Fruit fly (Drosophila melanogaster): Measurements from ENCODE around the gene CG15306.

DNA sequence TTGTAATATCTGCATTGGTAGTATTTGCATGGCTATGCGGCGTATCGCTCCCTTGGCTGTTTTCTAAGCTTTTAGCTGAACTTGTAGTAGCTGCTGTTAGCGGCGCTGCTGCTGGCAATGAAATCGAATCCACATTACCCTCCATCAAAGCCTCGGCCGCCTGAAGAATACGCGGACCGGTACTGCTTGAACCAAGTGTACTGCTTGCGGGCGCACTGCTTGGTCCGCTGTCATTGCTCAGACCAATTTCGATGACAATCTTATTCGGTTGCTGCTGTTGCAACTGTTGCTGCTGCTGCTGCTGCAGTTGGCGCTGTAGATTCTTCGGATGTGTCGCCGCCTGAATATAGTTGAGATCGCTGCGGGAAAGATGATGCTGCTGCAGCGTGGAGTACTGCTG is 23.7 kb downstream of the CG15306 start:
- no peak for TF ChIP-seq CG8159 (tag; optimal IDR thresholded peaks at IDR 0.05)
- no peak for TF ChIP-seq CG8301 (tag; optimal IDR thresholded peaks at IDR 0.05)
- no peak for TF ChIP-seq Ets98B (GFP tag; IDR thresholded peaks at IDR 0.05)
- no peak for TF ChIP-seq Pif1B (GFP tag; optimal IDR thresholded peaks at IDR 0.05)
- no peak for TF ChIP-seq rn (GFP tag; IDR thresholded peaks at IDR 0.05)
- TF ChIP-seq CG13204 (GFP tag; optimal IDR thresholded peaks at IDR 0.05) = no peak
- no peak for TF ChIP-seq CG12605 (GFP tag; IDR thresholded peaks at IDR 0.05)
- no peak for TF ChIP-seq Snoo (tag; optimal IDR thresholded peaks at IDR 0.05)
- no peak for TF ChIP-seq Pif1A (GFP tag; optimal IDR thresholded peaks at IDR 0.05)
- no peak for TF ChIP-seq EcR (GFP tag; optimal IDR thresholded peaks at IDR 0.05)
- TF ChIP-seq CG10348 (GFP tag; IDR thresholded peaks at IDR 0.05) = no peak
